Worm (Caenorhabditis elegans): Measurements from ENCODE around the gene efr-3.

Gene efr-3

ce11 chrII:6349968-6350367 is 29.0 kb upstream of the efr-3 start:
- TF ChIP-seq cnd-1 (tag; optimal IDR thresholded peaks at IDR 0.05) (no peak), nhr-12 (tag; optimal IDR thresholded peaks at IDR 0.05) (no peak), lin-13 (tag; optimal IDR thresholded peaks at IDR 0.05) (no peak), mep-1 (tag; optimal IDR thresholded peaks at IDR 0.05) (no peak), snpc-4 (tag; optimal IDR thresholded peaks at IDR 0.05) (no peak), elt-1 (tag; optimal IDR thresholded peaks at IDR 0.05; ENCODE audit: borderline replicate concordance, insufficient read depth) (no peak), unc-62 (GFP tag; optimal IDR thresholded peaks at IDR 0.05) (no peak), sptf-1 (tag; optimal IDR thresholded peaks at IDR 0.05) (no peak), ceh-39 (tag; optimal IDR thresholded peaks at IDR 0.05) (no peak), elt-3 (tag; optimal IDR thresholded peaks at IDR 0.05) (no peak)

ce11 chrII:6348360-6348759 is 27.4 kb upstream of the efr-3 start:
- TF ChIP-seq pha-4 (tag; optimal IDR thresholded peaks at IDR 0.05) (peak; percentile 91), sptf-1 (tag; optimal IDR thresholded peaks at IDR 0.05) (no peak), mab-5 (tag; optimal IDR thresholded peaks at IDR 0.05) (no peak), lin-32 (GFP tag; optimal IDR thresholded peaks at IDR 0.05) (no peak), hlh-1 (tag; optimal IDR thresholded peaks at IDR 0.05) (peak; percentile 87), M03D4.4 (tag; optimal IDR thresholded peaks at IDR 0.05) (peak; percentile 12), ztf-11 (tag; optimal IDR thresholded peaks at IDR 0.05) (peak; percentile 25), nhr-237 (tag; optimal IDR thresholded peaks at IDR 0.05) (peak; percentile 29), lin-13 (tag; optimal IDR thresholded peaks at IDR 0.05) (peak; percentile 4), nhr-28 (tag; optimal IDR thresholded peaks at IDR 0.05) (no peak), elt-3 (tag; optimal IDR thresholded peaks at IDR 0.05) (no peak), ces-1 (GFP tag; optimal IDR thresholded peaks at IDR 0.05) (no peak), cnd-1 (tag; optimal IDR thresholded peaks at IDR 0.05) (no peak), ceh-43 (GFP tag; optimal IDR thresholded peaks at IDR 0.05) (no peak), blmp-1 (tag; optimal IDR thresholded peaks at IDR 0.05) (peak; percentile 31), lsy-2 (tag; optimal IDR thresholded peaks at IDR 0.05) (peak; percentile 53), snpc-4 (tag; optimal IDR thresholded peaks at IDR 0.05) (no peak), zip-8 (tag; optimal IDR thresholded peaks at IDR 0.05) (no peak), tbx-8 (GFP tag; optimal IDR thresholded peaks at IDR 0.05) (no peak), sem-2 (GFP tag; optimal IDR thresholded peaks at IDR 0.05) (no peak), nhr-76 (tag; optimal IDR thresholded peaks at IDR 0.05) (no peak), ham-2 (GFP tag; optimal IDR thresholded peaks at IDR 0.05) (peak; percentile 68), flh-1 (GFP tag; optimal IDR thresholded peaks at IDR 0.05) (no peak), unc-39 (tag; optimal IDR thresholded peaks at IDR 0.05) (no peak), nhr-2 (tag; optimal IDR thresholded peaks at IDR 0.05) (peak; percentile 22), ceh-83 (GFP tag; optimal IDR thresholded peaks at IDR 0.05) (no peak), elt-1 (tag; optimal IDR thresholded peaks at IDR 0.05; ENCODE audit: borderline replicate concordance, insufficient read depth) (no peak), mls-2 (tag; optimal IDR thresholded peaks at IDR 0.05) (no peak), bed-3 (GFP tag; optimal IDR thresholded peaks at IDR 0.05) (no peak), drap-1 (GFP tag; optimal IDR thresholded peaks at IDR 0.05) (no peak), nhr-12 (tag; optimal IDR thresholded peaks at IDR 0.05) (no peak), mep-1 (tag; optimal IDR thresholded peaks at IDR 0.05) (peak; percentile 74), unc-62 (GFP tag; optimal IDR thresholded peaks at IDR 0.05) (peak; percentile 83), ceh-39 (tag; optimal IDR thresholded peaks at IDR 0.05) (no peak), unc-120 (tag; optimal IDR thresholded peaks at IDR 0.05; ENCODE audit: poor library complexity, severe bottlenecking) (peak; percentile 36)

DNA sequence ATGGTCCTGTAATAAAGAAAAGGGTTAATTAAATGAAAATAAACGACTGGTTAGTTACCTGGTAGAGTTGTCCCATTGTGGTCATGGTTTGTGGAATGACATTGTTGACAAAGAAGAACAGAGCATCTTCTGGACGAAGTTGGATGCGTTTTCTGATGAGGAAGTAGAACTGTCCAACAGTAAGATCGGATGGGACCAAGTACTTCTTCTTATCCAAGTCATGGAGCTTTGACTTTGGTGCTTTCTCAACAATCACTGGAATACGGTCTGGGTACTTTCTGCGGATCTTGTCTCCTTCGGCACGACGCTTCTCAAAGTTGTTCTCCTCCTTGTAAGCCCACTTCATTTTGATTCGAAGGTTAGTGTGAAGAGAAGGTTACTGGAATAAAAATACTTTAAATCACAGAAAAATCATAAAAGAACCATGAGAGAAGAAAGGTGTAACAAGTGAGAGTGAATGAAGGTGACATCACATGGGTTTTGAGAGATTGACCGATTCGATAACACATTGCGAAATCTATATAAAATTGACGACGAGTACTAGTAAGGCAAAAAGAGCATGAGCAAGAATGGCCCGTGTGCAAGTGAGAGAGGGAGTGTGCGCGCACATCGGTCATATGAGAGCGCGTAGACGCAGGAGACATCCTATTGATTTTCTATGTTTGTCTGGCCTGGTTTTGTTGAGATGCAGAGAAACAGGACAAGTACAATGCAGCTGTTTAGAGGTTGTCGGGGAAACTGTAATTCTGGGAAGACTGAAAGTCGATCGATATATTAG is 26.6 kb upstream of the efr-3 start, which contains the start of gene lgg-1:
Gene lgg-1 (minus strand): TSS at position 379 of the 778 bp plus-strand sequence.
- TF ChIP-seq lin-32 (GFP tag; optimal IDR thresholded peaks at IDR 0.05): peak; percentile 44
- TF ChIP-seq sptf-1 (tag; optimal IDR thresholded peaks at IDR 0.05): peak; percentile 35
- peak; percentile 22 for TF ChIP-seq pha-4 (tag; optimal IDR thresholded peaks at IDR 0.05)
- peak; percentile 18 for TF ChIP-seq ceh-39 (tag; optimal IDR thresholded peaks at IDR 0.05)
- TF ChIP-seq mep-1 (tag; optimal IDR thresholded peaks at IDR 0.05): peak; percentile 34
- TF ChIP-seq ces-1 (GFP tag; optimal IDR thresholded peaks at IDR 0.05): peak; percentile 31
- TF ChIP-seq elt-1 (tag; optimal IDR thresholded peaks at IDR 0.05; ENCODE audit: borderline replicate concordance, insufficient read depth): peak; percentile 73
- no peak for TF ChIP-seq tbx-8 (GFP tag; optimal IDR thresholded peaks at IDR 0.05)
- TF ChIP-seq lin-13 (tag; optimal IDR thresholded peaks at IDR 0.05): peak; percentile 47
- no peak for TF ChIP-seq nhr-12 (tag; optimal IDR thresholded peaks at IDR 0.05)
- TF ChIP-seq nhr-237 (tag; optimal IDR thresholded peaks at IDR 0.05): peak; percentile 5
- TF ChIP-seq bed-3 (GFP tag; optimal IDR thresholded peaks at IDR 0.05): no peak

Data from whole organism, mixed stage, embryonic.